Worm (Caenorhabditis elegans) whole organism, L4 larva: ENCODE measurements around the gene C53A3.4.

Source experiments
- F26F4.8 ChIP-seq: fragments of 200-800 bp; sonication (Bioruptor generic); conservative IDR thresholded peaks from 2 replicates; pipeline ENCODE4 v1.3.6; 2022; ENCODE audit warnings: missing genetic modification characterization, missing compliant biosample characterization
- F37D6.2 ChIP-seq: sonication (generic microtip); optimal IDR thresholded peaks from 2 replicates; lab custom pipeline; 2016; ENCODE audit warnings: mild to moderate bottlenecking, missing genetic modification characterization, missing compliant biosample characterization
- F49E8.2 ChIP-seq: sonication (generic microtip); optimal IDR thresholded peaks from 2 replicates; lab custom pipeline; 2016; ENCODE audit warnings: missing compliant biosample characterization, mild to moderate bottlenecking, missing genetic modification characterization, borderline replicate concordance
- T20F7.1 ChIP-seq: fragments of 200-800 bp; sonication (Bioruptor generic); optimal IDR thresholded peaks from 2 replicates; lab custom pipeline; 2018; ENCODE audit warnings: mild to moderate bottlenecking, missing genetic modification characterization, missing compliant biosample characterization
- Y48G9A.11 ChIP-seq: fragments of 200-800 bp; sonication (Bioruptor generic); IDR thresholded peaks from 2 replicates; pipeline ENCODE4 v1.3.6; 2022; ENCODE audit warnings: missing genetic modification reagents, missing genetic modification characterization, missing compliant biosample characterization
- ZK337.2 ChIP-seq: fragments of 200-800 bp; sonication (Bioruptor generic); IDR thresholded peaks from 2 replicates; pipeline ENCODE4 v1.3.6; 2022; ENCODE audit warnings: missing genetic modification reagents, missing genetic modification characterization, missing compliant biosample characterization
- ceh-28 ChIP-seq: fragments of 150-350 bp; optimal IDR thresholded peaks from 2 replicates; lab custom pipeline; 2014; ENCODE audit warnings: missing biosample characterization, missing genetic modification reagents, missing genetic modification characterization
- ceh-44 ChIP-seq: fragments of 200-800 bp; sonication (Bioruptor generic); IDR thresholded peaks from 2 replicates; pipeline ENCODE4 v1.3.6; 2022; ENCODE audit warnings: missing genetic modification reagents, missing genetic modification characterization, missing compliant biosample characterization
- daf-19 ChIP-seq: fragments of 200-800 bp; sonication (Bioruptor generic); conservative IDR thresholded peaks from 2 replicates; pipeline ENCODE4 v1.3.6; 2022; ENCODE audit warnings: missing genetic modification characterization, missing compliant biosample characterization
- dmd-6 ChIP-seq: fragments of 200-800 bp; sonication (Bioruptor generic); IDR thresholded peaks from 2 replicates; pipeline ENCODE4 v1.3.6; 2022; ENCODE audit warnings: missing genetic modification reagents, missing genetic modification characterization, missing compliant biosample characterization
- dmd-9 ChIP-seq: fragments of 200-800 bp; sonication (Bioruptor generic); IDR thresholded peaks from 2 replicates; pipeline ENCODE4 v1.3.6; 2022; ENCODE audit warnings: missing genetic modification reagents, missing genetic modification characterization, missing compliant biosample characterization
- dve-1 ChIP-seq: sonication (generic microtip); optimal IDR thresholded peaks from 2 replicates; lab custom pipeline; 2017; ENCODE audit warnings: antibody characterized with exemption, mild to moderate bottlenecking, missing genetic modification characterization, missing compliant biosample characterization; ENCODE audit not compliant: insufficient read depth
- egl-43 ChIP-seq: fragments of 200-800 bp; sonication (Bioruptor generic); IDR thresholded peaks from 2 replicates; pipeline ENCODE4 v1.3.6; 2022; ENCODE audit warnings: missing genetic modification reagents, missing genetic modification characterization, missing compliant biosample characterization
- fkh-10 ChIP-seq: fragments of 150-350 bp; optimal IDR thresholded peaks from 2 replicates; lab custom pipeline; 2014; ENCODE audit warnings: missing biosample characterization, missing genetic modification reagents, missing genetic modification characterization
- hif-1 ChIP-seq, 2 experiments: sonication (generic microtip); optimal IDR thresholded peaks; 2 replicates each; lab custom pipeline; 2016 to 2017; ENCODE audit warnings: missing compliant biosample characterization in 2 of 2, missing genetic modification characterization in 2 of 2, missing genetic modification reagents in 2 of 2, missing genotype in 2 of 2, mild to moderate bottlenecking in 1 of 2
- hlh-11 ChIP-seq: fragments of 200-800 bp; sonication (Bioruptor generic); optimal IDR thresholded peaks from 2 replicates; lab custom pipeline; 2018; ENCODE audit warnings: mild to moderate bottlenecking, missing genetic modification characterization, missing compliant biosample characterization
- jun-1 ChIP-seq: fragments of 150-350 bp; optimal IDR thresholded peaks from 2 replicates; lab custom pipeline; 2014; ENCODE audit warnings: missing biosample characterization, missing genetic modification reagents, missing genetic modification characterization
- lin-29 ChIP-seq: fragments of 200-800 bp; sonication (Bioruptor generic); IDR thresholded peaks from 2 replicates; pipeline ENCODE4 v1.3.6; 2022; ENCODE audit warnings: missing genetic modification reagents, missing genetic modification characterization, missing compliant biosample characterization
- mdl-1 ChIP-seq, 2 experiments: fragments of 150-350 bp in 1 of 2; sonication (generic microtip) in 1 of 2; optimal IDR thresholded peaks; 2 replicates each; lab custom pipeline; 2014 to 2017; ENCODE audit warnings: missing biosample characterization in 2 of 2, missing genetic modification characterization in 2 of 2
- mxl-2 ChIP-seq: fragments of 200-800 bp; sonication (Bioruptor generic); conservative IDR thresholded peaks from 2 replicates; pipeline ENCODE4 v1.3.6; 2022; ENCODE audit warnings: missing genetic modification reagents, missing genetic modification characterization, missing compliant biosample characterization
- nhr-102 ChIP-seq: sonication (generic microtip); optimal IDR thresholded peaks from 2 replicates; lab custom pipeline; 2016; ENCODE audit warnings: mild to moderate bottlenecking, missing genetic modification characterization, moderate library complexity, missing compliant biosample characterization
- nhr-25 ChIP-seq: sonication (generic microtip); optimal IDR thresholded peaks from 2 replicates; lab custom pipeline; 2017; ENCODE audit warnings: missing genetic modification characterization, mild to moderate bottlenecking, missing compliant biosample characterization, antibody characterized with exemption, moderate library complexity, borderline replicate concordance; ENCODE audit not compliant: insufficient read depth
- nhr-28 ChIP-seq: fragments of 150-350 bp; optimal IDR thresholded peaks from 2 replicates; lab custom pipeline; 2014; ENCODE audit warnings: missing biosample characterization, missing genetic modification characterization
- nhr-42 ChIP-seq: fragments of 200-800 bp; sonication (Bioruptor generic); IDR thresholded peaks from 2 replicates; pipeline ENCODE4 v1.3.6; 2022; ENCODE audit warnings: missing genetic modification characterization, missing compliant biosample characterization
- pha-4 ChIP-seq, 2 experiments: fragments of 150-350 bp in 1 of 2; fragments of 200-800 bp in 1 of 2; sonication (Bioruptor generic) in 1 of 2; IDR thresholded peaks in 1 of 2; optimal IDR thresholded peaks in 1 of 2; 2 replicates each; pipeline versions ENCODE4 v1.3.6 to Lab custom; 2014 to 2022; ENCODE audit warnings: missing genetic modification characterization in 2 of 2, missing genetic modification reagents in 2 of 2, missing biosample characterization in 1 of 2, missing compliant biosample characterization in 1 of 2
- pqm-1 ChIP-seq: sonication (generic microtip); optimal IDR thresholded peaks from 2 replicates; lab custom pipeline; 2017; ENCODE audit warnings: missing biosample characterization, missing genetic modification characterization
- spr-3 ChIP-seq: fragments of 200-800 bp; sonication (Bioruptor generic); optimal IDR thresholded peaks from 2 replicates; lab custom pipeline; 2018; ENCODE audit warnings: mild to moderate bottlenecking, missing genetic modification characterization, missing compliant biosample characterization
- unc-39 ChIP-seq: sonication (generic microtip); optimal IDR thresholded peaks from 2 replicates; lab custom pipeline; 2017; ENCODE audit warnings: missing biosample characterization, missing genetic modification characterization
- unc-62 ChIP-seq, 3 experiments: fragments of 150-350 bp in 1 of 3; sonication (generic microtip); optimal IDR thresholded peaks in 2 of 3; peaks in 1 of 3; 1 replicate in 1 of 3; 2 replicates in 2 of 3; lab custom pipeline; 2014 to 2017; ENCODE audit warnings: missing biosample characterization in 3 of 3, missing genetic modification characterization in 3 of 3, missing genetic modification reagents in 3 of 3, missing genotype in 1 of 3
- vab-7 ChIP-seq: fragments of 200-800 bp; sonication (Bioruptor generic); IDR thresholded peaks from 2 replicates; pipeline ENCODE4 v1.3.6; 2022; ENCODE audit warnings: missing genetic modification reagents, missing genetic modification characterization, missing compliant biosample characterization
- zip-2 ChIP-seq: fragments of 150-350 bp; optimal IDR thresholded peaks from 2 replicates; lab custom pipeline; 2014; ENCODE audit warnings: missing biosample characterization, missing genetic modification characterization

C53A3.4 gene

DNA sequence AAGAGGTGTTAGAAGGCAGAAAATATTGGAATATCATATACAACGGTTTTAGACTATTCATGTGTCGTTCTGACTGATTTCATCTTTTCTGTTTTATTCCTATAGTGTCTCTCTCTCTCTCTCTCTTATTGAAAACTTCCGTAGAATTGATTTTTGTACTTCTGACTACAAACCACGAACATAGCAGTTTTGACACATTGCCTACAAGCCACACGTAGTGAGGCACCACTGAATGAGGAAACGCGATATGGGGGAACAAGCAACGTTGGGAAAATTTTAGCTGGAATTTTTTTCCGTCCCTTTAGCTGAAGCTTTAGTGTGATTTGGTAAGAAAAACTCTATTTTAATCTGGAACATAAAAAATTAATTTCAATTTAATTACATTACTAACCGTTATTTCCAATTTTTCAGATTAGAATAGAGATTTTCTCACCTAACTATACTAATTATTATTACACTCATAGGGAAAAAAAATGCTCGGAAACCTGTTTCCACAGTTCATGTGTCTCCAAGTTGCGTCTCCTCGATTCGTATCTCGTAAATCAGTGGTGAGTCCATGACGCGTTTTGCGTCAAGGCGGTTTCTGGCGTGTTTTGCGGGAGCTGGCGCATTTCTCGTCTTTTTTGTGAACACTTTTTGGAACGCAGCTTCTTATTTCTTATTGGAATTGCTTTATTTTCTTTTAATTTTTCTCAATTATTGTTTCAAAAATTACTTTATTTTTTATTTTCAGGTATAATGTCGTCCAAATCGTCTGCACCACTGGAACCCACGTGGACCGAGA, 32.0 kb upstream of the C53A3.4 start, which contains the start of the genes nhr-142 and F44E7.9 (continued):
- TF ChIP-seq mdl-1 (tag; optimal IDR thresholded peaks at IDR 0.05; lab: Kevin White, UChicago) (peak in 1 of 2 experiments; percentile 32), ceh-44 (GFP tag; lab: Robert Waterston, UW) (peak; percentile 48; the same call in 1 of the 2 replicates), nhr-25 (tag; lab: Kevin White, UChicago) (no peak), nhr-42 (GFP tag; lab: Robert Waterston, UW) (peak; percentile 34; the same call in 1 of the 2 replicates), zip-2 (tag; lab: Kevin White, UChicago) (peak; percentile 14), pha-4 (GFP tag; IDR thresholded peaks at IDR 0.05; lab: Robert Waterston, UW) (peak; percentile 71), pha-4 (tag; optimal IDR thresholded peaks at IDR 0.05; lab: Kevin White, UChicago) (no peak)

DNA sequence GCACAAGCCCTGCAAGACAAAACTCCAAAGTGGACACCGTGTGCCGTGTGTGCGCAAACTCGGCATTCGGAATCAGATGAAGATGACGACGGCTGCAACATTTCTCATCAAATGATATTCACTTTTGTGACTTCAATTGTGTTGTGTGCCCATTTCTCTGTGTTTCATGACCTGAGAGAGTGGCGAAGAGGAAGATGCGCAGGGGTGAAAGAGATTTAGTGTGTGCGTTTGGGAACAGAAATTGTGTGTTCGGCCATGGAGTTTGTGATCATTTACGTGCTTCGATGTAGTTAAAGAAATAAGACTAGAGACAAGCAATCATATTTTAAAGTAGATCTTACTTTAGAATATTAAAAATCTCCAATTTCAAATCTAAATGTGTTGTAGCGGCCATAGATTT, 30.0 kb upstream of the C53A3.4 start:
- TF ChIP-seq dmd-6, result peak; percentile 18; the same call in 1 of the 2 replicates
- TF ChIP-seq nhr-28 (tag; lab: Kevin White, UChicago), result peak; percentile 99
- peak; percentile 10 for TF ChIP-seq hlh-11 (tag; lab: Kevin White, UChicago)
- TF ChIP-seq pqm-1, result peak; percentile 38
- TF ChIP-seq hif-1 (tag; optimal IDR thresholded peaks at IDR 0.05; lab: Kevin White, UChicago), result no peak
- TF ChIP-seq nhr-102, result peak; percentile 13
- TF ChIP-seq egl-43 (GFP tag; lab: Robert Waterston, UW), result peak; percentile 19; the same call in 1 of the 2 replicates
- TF ChIP-seq vab-7 (GFP tag; lab: Robert Waterston, UW), result no peak
- TF ChIP-seq dve-1 (tag; lab: Kevin White, UChicago), result peak; percentile 5
- no peak for TF ChIP-seq unc-39 (tag; lab: Kevin White, UChicago)

DNA sequence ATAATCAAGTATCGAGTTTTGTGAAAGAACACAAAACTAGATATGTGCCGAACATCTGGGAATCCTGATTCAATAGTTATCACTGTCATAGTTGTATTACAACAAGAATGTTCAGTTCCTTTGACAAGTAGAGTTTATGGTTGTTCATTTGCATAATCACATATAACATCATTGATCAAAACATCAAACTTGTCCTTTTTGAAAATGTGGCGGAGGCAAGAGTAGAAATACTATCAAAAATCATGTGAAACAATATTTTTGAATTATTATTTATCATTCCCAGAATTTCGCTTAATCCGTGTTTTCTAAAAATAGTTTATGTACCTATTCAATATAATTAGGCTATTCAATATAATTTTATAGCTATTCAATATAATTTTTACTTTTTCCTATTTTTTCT, 26.7 kb upstream of the C53A3.4 start, which contains the start of gene F44E7.7:
F44E7.7 (minus strand) TSS at position 101 of the 400 bp plus-strand sequence.
- TF ChIP-seq F26F4.8 (GFP tag; lab: Robert Waterston, UW) (no peak), T20F7.1 (GFP tag; lab: Kevin White, UChicago) (no peak), spr-3 (GFP tag; lab: Kevin White, UChicago) (no peak), ceh-28 (tag; lab: Kevin White, UChicago) (no peak), fkh-10 (GFP tag; lab: Kevin White, UChicago) (no peak), jun-1 (tag; lab: Kevin White, UChicago) (no peak), ZK337.2 (GFP tag; lab: Robert Waterston, UW) (no peak), zip-2 (tag; lab: Kevin White, UChicago) (no peak), vab-7 (GFP tag; lab: Robert Waterston, UW) (no peak), F37D6.2 (no peak), daf-19 (GFP tag; lab: Robert Waterston, UW) (no peak), dmd-9 (GFP tag; lab: Robert Waterston, UW) (no peak), nhr-42 (GFP tag; lab: Robert Waterston, UW) (no peak), F49E8.2 (tag; lab: Kevin White, UChicago) (no peak), lin-29 (GFP tag; lab: Robert Waterston, UW) (no peak), Y48G9A.11 (GFP tag; lab: Robert Waterston, UW) (no peak)

DNA sequence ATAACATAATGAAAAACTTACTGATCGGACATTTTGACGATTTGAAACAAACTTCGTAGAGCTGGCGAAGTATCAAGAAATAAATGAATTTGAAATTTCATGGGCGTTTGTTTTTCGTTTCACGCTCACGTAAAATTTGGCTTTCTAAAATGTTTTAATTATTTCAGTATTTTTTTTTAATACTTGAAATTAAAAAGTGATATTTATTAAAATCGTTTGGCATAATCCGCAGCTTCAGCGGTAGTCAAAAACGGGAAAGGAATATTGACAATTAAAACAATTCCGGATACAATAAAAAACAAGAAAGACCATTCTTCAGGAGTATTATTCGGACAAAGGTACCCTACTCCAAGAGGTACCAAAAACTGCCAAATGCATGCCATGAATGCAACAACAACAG, 24.0 kb upstream of the C53A3.4 start, which contains the start of gene fbxa-183:
fbxa-183 (minus strand) TSS at position 101 of the 400 bp plus-strand sequence.
- TF ChIP-seq unc-62 (GFP tag; optimal IDR thresholded peaks at IDR 0.05 in 1 of 2; lab: Kevin White, UChicago) (peak in 1 of 2 experiments; percentile 41), unc-62 (tag; optimal IDR thresholded peaks at IDR 0.05; lab: Kevin White, UChicago) (no peak), mxl-2 (no peak)
